Fruit fly (Drosophila melanogaster): ENCODE results near the gene CG17721.

Gene CG17721

DNA sequence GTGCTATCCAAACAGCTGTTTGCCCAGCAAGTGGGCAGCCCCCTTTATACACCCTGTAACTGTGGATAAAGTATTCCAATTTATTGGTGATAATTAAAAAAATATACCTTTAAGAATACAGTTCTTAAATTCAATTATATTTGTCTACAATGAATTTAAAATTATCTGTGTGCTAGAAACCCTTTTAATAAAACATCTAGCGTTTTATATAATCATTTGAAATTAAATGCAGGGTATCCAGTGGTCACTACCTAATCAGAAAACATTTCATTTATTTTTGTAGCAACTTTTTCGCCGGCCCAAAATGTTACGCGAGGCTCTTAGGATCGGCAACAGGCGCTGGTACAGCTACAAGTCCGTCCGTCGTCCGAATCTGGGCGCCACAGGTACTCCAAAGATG lies 8.4 kb upstream of the CG17721 start, which contains the start of gene CG17726 (continued):
- TF ChIP-seq dysf (GFP tag; IDR thresholded peaks at IDR 0.05), result peak; percentile 98
- TF ChIP-seq ci (GFP tag; IDR thresholded peaks at IDR 0.05), result peak; percentile 99
- TF ChIP-seq yki (optimal IDR thresholded peaks at IDR 0.05), result no peak
- TF ChIP-seq ato (GFP tag; IDR thresholded peaks at IDR 0.05; ENCODE audit: partially characterized antibody), result no peak
- TF ChIP-seq CG6654 (GFP tag; optimal IDR thresholded peaks at IDR 0.05), result peak; percentile 69
- peak; percentile 87 for TF ChIP-seq pho (GFP tag; optimal IDR thresholded peaks at IDR 0.05)
- TF ChIP-seq chif (GFP tag; optimal IDR thresholded peaks at IDR 0.05), result peak; percentile 86 to 94
- no peak for TF ChIP-seq exex (tag; optimal IDR thresholded peaks at IDR 0.05)
- no peak for TF ChIP-seq hkb (optimal IDR thresholded peaks at IDR 0.05)
- peak; percentile 98 for TF ChIP-seq hkb (GFP tag; IDR thresholded peaks at IDR 0.05)
- peak; percentile 98 for TF ChIP-seq esg (GFP tag; conservative IDR thresholded peaks at IDR 0.05)
- TF ChIP-seq fd102C (GFP tag; optimal IDR thresholded peaks at IDR 0.05), result peak; percentile 91
- TF ChIP-seq CG3281 (GFP tag; optimal IDR thresholded peaks at IDR 0.05), result peak; percentile 91
- TF ChIP-seq danr (GFP tag; IDR thresholded peaks at IDR 0.05), result peak; percentile 93
- TF ChIP-seq CG2889 (GFP tag; IDR thresholded peaks at IDR 0.05), result peak; percentile 97
- peak; percentile 81 for TF ChIP-seq mirr (GFP tag; optimal IDR thresholded peaks at IDR 0.05)
- peak; percentile 76 for TF ChIP-seq kni (GFP tag; optimal IDR thresholded peaks at IDR 0.05)
- peak; percentile 98 for TF ChIP-seq ara (GFP tag; IDR thresholded peaks at IDR 0.05)
- TF ChIP-seq dm (GFP tag; optimal IDR thresholded peaks at IDR 0.05), result peak; percentile 79
- TF ChIP-seq CG17802 (tag; optimal IDR thresholded peaks at IDR 0.05), result peak; percentile 69
- peak; percentile 75; the same call in 1 of the 3 replicates for TF ChIP-seq z (GFP tag; IDR thresholded peaks at IDR 0.05)
- TF ChIP-seq CG31388 (GFP tag; optimal IDR thresholded peaks at IDR 0.05), result peak; percentile 97
- no peak for TF ChIP-seq Bgb (GFP tag; IDR thresholded peaks at IDR 0.05; ENCODE audit: partially characterized antibody)
- peak; percentile 90 for TF ChIP-seq CG16863 (GFP tag; optimal IDR thresholded peaks at IDR 0.05)
- peak; percentile 94 for TF ChIP-seq CG13624 (GFP tag; optimal IDR thresholded peaks at IDR 0.05)
- TF ChIP-seq Mrtf (GFP tag; IDR thresholded peaks at IDR 0.05), result peak; percentile 96
- TF ChIP-seq CG4360 (GFP tag; IDR thresholded peaks at IDR 0.05), result peak; percentile 82
- no peak for TF ChIP-seq tio (GFP tag; optimal IDR thresholded peaks at IDR 0.05)
- peak; percentile 93 for TF ChIP-seq CG9437 (GFP tag; optimal IDR thresholded peaks at IDR 0.05)
- peak; percentile 89 for TF ChIP-seq Mad (GFP tag; optimal IDR thresholded peaks at IDR 0.05)
- peak; percentile 93 for TF ChIP-seq CG10654 (GFP tag; optimal IDR thresholded peaks at IDR 0.05)
- TF ChIP-seq Sox100B (GFP tag; optimal IDR thresholded peaks at IDR 0.05), result no peak
- TF ChIP-seq CG12942 (GFP tag; optimal IDR thresholded peaks at IDR 0.05), result peak; percentile 95
- TF ChIP-seq dimm (GFP tag; IDR thresholded peaks at IDR 0.05), result peak; percentile 95
- peak; percentile 97 for TF ChIP-seq fd3F (GFP tag; optimal IDR thresholded peaks at IDR 0.05)
- peak; percentile 97 for TF ChIP-seq fd96Cb (tag; optimal IDR thresholded peaks at IDR 0.05)
- TF ChIP-seq CG32767 (GFP tag; IDR thresholded peaks at IDR 0.05), result peak; percentile 98
- peak; percentile 96 for TF ChIP-seq CG14667 (GFP tag; IDR thresholded peaks at IDR 0.05)
- peak; percentile 99 for TF ChIP-seq CG17328 (GFP tag; IDR thresholded peaks at IDR 0.05)
- TF ChIP-seq cad (GFP tag; optimal IDR thresholded peaks at IDR 0.05), result no peak
- peak; percentile 85 for TF ChIP-seq Deaf1 (tag; optimal IDR thresholded peaks at IDR 0.05)
- peak; percentile 96 for TF ChIP-seq CG2875 (GFP tag; optimal IDR thresholded peaks at IDR 0.05)
- peak; percentile 97 for TF ChIP-seq B-H1 (GFP tag; IDR thresholded peaks at IDR 0.05)
- TF ChIP-seq CG1233 (GFP tag; optimal IDR thresholded peaks at IDR 0.05), result peak; percentile 91
- TF ChIP-seq Sin3A (optimal IDR thresholded peaks at IDR 0.05), result no peak
- TF ChIP-seq pzg (GFP tag; optimal IDR thresholded peaks at IDR 0.05), result peak; percentile 24
- TF ChIP-seq CG10274 (GFP tag; optimal IDR thresholded peaks at IDR 0.05), result peak; percentile 81
